Worm (Caenorhabditis elegans) whole organism, L4 larva: ENCODE measurements around the gene gen-1.

Experiments
- ZK546.5 ChIP-seq, 2 experiments: sonication (generic microtip); optimal IDR thresholded peaks; 2 replicates each; lab custom pipeline; 2017; ENCODE audit warnings: missing biosample characterization in 2 of 2, missing genetic modification characterization in 2 of 2
- sdz-12 ChIP-seq: fragments of 200-800 bp; sonication (Bioruptor generic); optimal IDR thresholded peaks from 2 replicates; lab custom pipeline; 2018; ENCODE audit warnings: mild to moderate bottlenecking, missing genetic modification characterization, missing compliant biosample characterization
- unc-39 ChIP-seq: sonication (generic microtip); optimal IDR thresholded peaks from 2 replicates; lab custom pipeline; 2017; ENCODE audit warnings: missing biosample characterization, missing genetic modification characterization
- unc-62 ChIP-seq, 3 experiments: fragments of 150-350 bp in 1 of 3; sonication (generic microtip); optimal IDR thresholded peaks in 2 of 3; peaks in 1 of 3; 1 replicate in 1 of 3; 2 replicates in 2 of 3; lab custom pipeline; 2014 to 2017; ENCODE audit warnings: missing biosample characterization in 3 of 3, missing genetic modification characterization in 3 of 3, missing genetic modification reagents in 3 of 3, missing genotype in 1 of 3

ce11 chrIII:6251511-6251910, 3.6 kb upstream of the gen-1 start, which contains the start of gene amdh-1:
- TF ChIP-seq unc-39 (tag; lab: Kevin White, UChicago) (no peak), ZK546.5 (tag; optimal IDR thresholded peaks at IDR 0.05; lab: Kevin White, UChicago) (no peak), sdz-12 (GFP tag; lab: Kevin White, UChicago) (no peak), unc-62 (GFP tag; optimal IDR thresholded peaks at IDR 0.05 in 1 of 2; lab: Kevin White, UChicago) (no peak), unc-62 (tag; optimal IDR thresholded peaks at IDR 0.05; lab: Kevin White, UChicago) (no peak)
